Fruit fly (Drosophila melanogaster): ENCODE measurements around the gene halo.

- TF ChIP-seq CG14711 (tag; optimal IDR thresholded peaks at IDR 0.05) (no peak), cic (GFP tag; optimal IDR thresholded peaks at IDR 0.05) (no peak), CG7101 (tag; optimal IDR thresholded peaks at IDR 0.05) (no peak), Crg-1 (GFP tag; optimal IDR thresholded peaks at IDR 0.05) (no peak), tj (GFP tag; optimal IDR thresholded peaks at IDR 0.05) (no peak), CG7045 (GFP tag; optimal IDR thresholded peaks at IDR 0.05) (no peak), cnc (optimal IDR thresholded peaks at IDR 0.05) (no peak), Hr96 (GFP tag; optimal IDR thresholded peaks at IDR 0.05) (no peak), toe (GFP tag; optimal IDR thresholded peaks at IDR 0.05) (no peak)
Observed at dm6 chr2L:1556697-1557564, 39.0 kb upstream of the halo start.

All from whole organism, adult.